Worm (Caenorhabditis elegans) whole organism, early embryonic: ENCODE results near the gene clic-1.

ENCODE experiments used
- B0310.2 ChIP-seq: sonication (generic microtip); optimal IDR thresholded peaks from 2 replicates; lab custom pipeline; 2016; ENCODE audit warnings: mild to moderate bottlenecking, missing genetic modification characterization, missing compliant biosample characterization
- ama-1 ChIP-seq: fragments of 150-350 bp; optimal IDR thresholded peaks from 2 replicates; lab custom pipeline; 2014
- ceh-36 ChIP-seq: sonication (generic microtip); optimal IDR thresholded peaks from 2 replicates; lab custom pipeline; 2016; ENCODE audit warnings: missing genetic modification characterization, inconsistent platforms, missing compliant biosample characterization
- flt-1 ChIP-seq: fragments of 200-800 bp; sonication (Bioruptor generic); IDR thresholded peaks from 2 replicates; pipeline ENCODE4 v1.3.6; 2022; ENCODE audit warnings: missing genetic modification characterization, missing compliant biosample characterization
- hmbx-1 ChIP-seq: sonication (generic microtip); optimal IDR thresholded peaks from 2 replicates; lab custom pipeline; 2016; ENCODE audit warnings: mild to moderate bottlenecking, missing genetic modification characterization, missing compliant biosample characterization
- hmg-4 ChIP-seq: fragments of 200-800 bp; sonication (Bioruptor generic); optimal IDR thresholded peaks from 2 replicates; lab custom pipeline; 2018; ENCODE audit warnings: mild to moderate bottlenecking, missing genetic modification characterization, missing compliant biosample characterization
- hnd-1 ChIP-seq: sonication (generic microtip); optimal IDR thresholded peaks from 2 replicates; lab custom pipeline; 2016; ENCODE audit warnings: missing genetic modification characterization, missing compliant biosample characterization

ce11 chrV:7770961-7771360, 36.2 kb upstream of the clic-1 start, which contains the start of gene frpr-3:
- no peak for TF ChIP-seq B0310.2 (tag; lab: Kevin White, UChicago)
- TF ChIP-seq ama-1 (lab: Kevin White, UChicago) = no peak
- TF ChIP-seq flt-1 (GFP tag; lab: Robert Waterston, UW) = no peak
- TF ChIP-seq hmg-4 = no peak
- TF ChIP-seq hnd-1 (tag; lab: Kevin White, UChicago) = no peak
- TF ChIP-seq hmbx-1 (tag; lab: Kevin White, UChicago) = no peak
- no peak for TF ChIP-seq ceh-36 (tag; lab: Kevin White, UChicago)
